Worm (Caenorhabditis elegans): ENCODE results near the gene K07C5.13.
"Not testable (repeated sequence)": the region's sequence is repeated elsewhere in the genome, so short reads cannot be mapped to it uniquely, and the experiment has no call there.

ce11 chrV:10341905-10342328, at the start of gene K07C5.13:
- not testable (repeated sequence) for TF ChIP-seq ceh-36 (tag; optimal IDR thresholded peaks at IDR 0.05); ama-1 (optimal IDR thresholded peaks at IDR 0.05)
- peak; percentile 75; the same call in 1 of the 2 replicates for TF ChIP-seq sea-1 (GFP tag; conservative IDR thresholded peaks at IDR 0.05)
- TF ChIP-seq pes-1 (GFP tag; IDR thresholded peaks at IDR 0.05): peak; percentile 61; the same call in 1 of the 2 replicates
- TF ChIP-seq scrt-1 (GFP tag; IDR thresholded peaks at IDR 0.05): peak; percentile 51; the same call in 1 of the 2 replicates

Data from whole organism, early embryonic.